Worm (Caenorhabditis elegans): ENCODE measurements around the gene csa-1.

DNA sequence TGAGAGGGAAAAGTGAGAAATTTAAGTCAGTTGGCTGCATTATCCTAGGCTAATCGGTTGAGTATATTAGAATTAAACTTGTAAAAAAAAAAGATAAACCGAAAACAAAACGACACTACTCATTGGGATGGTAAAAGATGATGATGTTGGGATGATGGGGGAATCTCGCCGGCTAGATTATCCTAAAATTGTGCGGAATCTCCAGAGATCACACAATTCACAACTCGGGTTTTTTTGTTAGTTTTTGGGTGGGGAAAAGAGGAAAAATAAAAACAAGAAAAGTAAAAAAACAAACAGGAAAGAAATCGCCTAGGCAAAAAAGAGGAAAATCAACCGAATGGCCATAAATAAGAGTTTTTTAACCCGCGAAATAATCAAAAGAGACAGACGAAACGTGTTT lies 44.4 kb downstream of the csa-1 start:
- TF ChIP-seq W03F9.2 (tag; optimal IDR thresholded peaks at IDR 0.05) (no peak), dao-5 (tag; optimal IDR thresholded peaks at IDR 0.05) (no peak), him-1 (tag; optimal IDR thresholded peaks at IDR 0.05) (no peak)

Measured in whole organism, L4/young adult.